Fruit fly (Drosophila melanogaster): Measurements from ENCODE around the gene Uros2.

DNA sequence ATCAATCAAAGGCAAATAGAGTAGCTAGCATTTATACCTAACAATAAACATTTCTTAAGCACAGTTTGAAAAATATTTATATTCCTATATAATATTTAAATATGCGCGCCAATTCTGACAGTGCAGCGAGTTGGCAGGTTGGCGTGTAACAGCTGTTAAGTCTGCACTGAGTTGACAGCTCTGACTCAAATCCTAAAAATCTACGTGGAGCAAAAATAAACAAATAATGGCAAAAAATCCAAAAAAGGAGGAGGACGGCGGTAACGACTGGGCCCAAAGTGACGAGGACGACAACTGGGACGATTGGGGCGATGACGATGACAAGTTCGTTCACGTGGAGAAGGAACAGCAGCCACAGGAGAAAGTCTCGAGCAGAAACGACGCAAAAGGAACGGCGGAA lies 1.8 kb upstream of the Uros2 start, which contains the start of gene CG9590:
- TF ChIP-seq pan (optimal IDR thresholded peaks at IDR 0.05), result no peak
- no peak for TF ChIP-seq psq (optimal IDR thresholded peaks at IDR 0.05)

All from whole organism.